Worm (Caenorhabditis elegans) whole organism, early embryonic: ENCODE data around the gene ceh-19.

Experiments
- B0310.2 ChIP-seq: sonication (generic microtip); optimal IDR thresholded peaks from 2 replicates; lab custom pipeline; 2016; ENCODE audit warnings: mild to moderate bottlenecking, missing genetic modification characterization, missing compliant biosample characterization
- F13C5.2 ChIP-seq: sonication (generic microtip); optimal IDR thresholded peaks from 2 replicates; lab custom pipeline; 2017; ENCODE audit warnings: mild to moderate bottlenecking, missing genetic modification characterization, inconsistent platforms, missing compliant biosample characterization
- aly-1 ChIP-seq: sonication (generic microtip); optimal IDR thresholded peaks from 2 replicates; lab custom pipeline; 2016; ENCODE audit warnings: missing genetic modification characterization, missing compliant biosample characterization
- ama-1 ChIP-seq: fragments of 150-350 bp; optimal IDR thresholded peaks from 2 replicates; lab custom pipeline; 2014
- ceh-13 ChIP-seq: fragments of 200-800 bp; sonication (Bioruptor generic); optimal IDR thresholded peaks from 2 replicates; lab custom pipeline; 2018; ENCODE audit warnings: mild to moderate bottlenecking, missing genetic modification characterization, missing compliant biosample characterization
- ceh-36 ChIP-seq: sonication (generic microtip); optimal IDR thresholded peaks from 2 replicates; lab custom pipeline; 2016; ENCODE audit warnings: missing genetic modification characterization, inconsistent platforms, missing compliant biosample characterization
- ets-7 ChIP-seq: sonication (generic microtip); optimal IDR thresholded peaks from 2 replicates; lab custom pipeline; 2016; ENCODE audit warnings: missing genotype, missing genetic modification characterization, missing compliant biosample characterization
- flt-1 ChIP-seq: fragments of 200-800 bp; sonication (Bioruptor generic); IDR thresholded peaks from 2 replicates; pipeline ENCODE4 v1.3.6; 2022; ENCODE audit warnings: missing genetic modification characterization, missing compliant biosample characterization
- hmbx-1 ChIP-seq: sonication (generic microtip); optimal IDR thresholded peaks from 2 replicates; lab custom pipeline; 2016; ENCODE audit warnings: mild to moderate bottlenecking, missing genetic modification characterization, missing compliant biosample characterization
- hmg-4 ChIP-seq: fragments of 200-800 bp; sonication (Bioruptor generic); optimal IDR thresholded peaks from 2 replicates; lab custom pipeline; 2018; ENCODE audit warnings: mild to moderate bottlenecking, missing genetic modification characterization, missing compliant biosample characterization
- hnd-1 ChIP-seq: sonication (generic microtip); optimal IDR thresholded peaks from 2 replicates; lab custom pipeline; 2016; ENCODE audit warnings: missing genetic modification characterization, missing compliant biosample characterization
- pes-1 ChIP-seq: fragments of 200-800 bp; sonication (Bioruptor generic); IDR thresholded peaks from 2 replicates; pipeline ENCODE4 v1.3.6; 2022; ENCODE audit warnings: missing genetic modification reagents, missing genetic modification characterization, missing compliant biosample characterization
- scrt-1 ChIP-seq: fragments of 200-800 bp; sonication (Bioruptor generic); IDR thresholded peaks from 2 replicates; pipeline ENCODE4 v1.3.6; 2022; ENCODE audit warnings: missing genetic modification characterization, missing compliant biosample characterization
- sea-1 ChIP-seq: fragments of 200-800 bp; sonication (Bioruptor generic); conservative IDR thresholded peaks from 2 replicates; pipeline ENCODE4 v1.3.6; 2022; ENCODE audit warnings: missing genetic modification characterization, missing compliant biosample characterization
- tbx-11 ChIP-seq: fragments of 200-800 bp; sonication (Bioruptor generic); IDR thresholded peaks from 2 replicates; pipeline ENCODE4 v1.3.6; 2022; ENCODE audit warnings: missing genetic modification characterization, missing compliant biosample characterization
- tbx-37 ChIP-seq: fragments of 200-800 bp; sonication (Bioruptor generic); conservative IDR thresholded peaks from 2 replicates; pipeline ENCODE4 v1.3.6; 2022; ENCODE audit warnings: missing genetic modification reagents, missing genetic modification characterization, missing compliant biosample characterization
- tra-4 ChIP-seq: sonication (generic microtip); optimal IDR thresholded peaks from 2 replicates; lab custom pipeline; 2017; ENCODE audit warnings: missing genetic modification characterization, missing compliant biosample characterization

The ceh-19 gene

ce11 chrIV:7955849-7956248, at the start of gene ceh-19:
Gene ceh-19, minus strand, starts transcription at chrIV:7955949.
- no peak for TF ChIP-seq scrt-1
- TF ChIP-seq hnd-1 (tag; lab: Kevin White, UChicago), result no peak
- no peak for TF ChIP-seq hmg-4 (GFP tag; lab: Kevin White, UChicago)
- no peak for TF ChIP-seq pes-1 (GFP tag; lab: Robert Waterston, UW)
- no peak for TF ChIP-seq B0310.2
- TF ChIP-seq tbx-11 (GFP tag; lab: Robert Waterston, UW), result no peak
- TF ChIP-seq sea-1 (GFP tag; lab: Robert Waterston, UW), result no peak
- TF ChIP-seq tra-4 (tag; lab: Kevin White, UChicago), result no peak
- no peak for TF ChIP-seq ceh-13 (GFP tag; lab: Kevin White, UChicago)

- TF ChIP-seq pes-1 (GFP tag; lab: Robert Waterston, UW), result no peak
- no peak for TF ChIP-seq scrt-1
- no peak for TF ChIP-seq ceh-36 (tag; lab: Kevin White, UChicago)
- no peak for TF ChIP-seq aly-1 (tag; lab: Kevin White, UChicago)
- no peak for TF ChIP-seq hnd-1 (tag; lab: Kevin White, UChicago)
Observed at ce11 chrIV:8005376-8005775, 49.6 kb upstream of the ceh-19 start.

ce11 chrIV:8004019-8004418, 48.3 kb upstream of the ceh-19 start, which contains the start of gene rig-4:
Gene rig-4, minus strand, starts transcription at chrIV:8004119.
- TF ChIP-seq flt-1 (GFP tag; lab: Robert Waterston, UW) (no peak), tbx-37 (GFP tag; lab: Robert Waterston, UW) (no peak), tra-4 (tag; lab: Kevin White, UChicago) (no peak), hmg-4 (GFP tag; lab: Kevin White, UChicago) (no peak), ama-1 (lab: Kevin White, UChicago) (no peak), sea-1 (GFP tag; lab: Robert Waterston, UW) (no peak), ceh-13 (GFP tag; lab: Kevin White, UChicago) (no peak), pes-1 (GFP tag; lab: Robert Waterston, UW) (no peak), tbx-11 (GFP tag; lab: Robert Waterston, UW) (no peak), hmbx-1 (no peak), ets-7 (no peak), aly-1 (tag; lab: Kevin White, UChicago) (no peak), scrt-1 (no peak), F13C5.2 (tag; lab: Kevin White, UChicago) (no peak), B0310.2 (no peak), hnd-1 (tag; lab: Kevin White, UChicago) (no peak), ceh-36 (tag; lab: Kevin White, UChicago) (no peak)

- no peak for TF ChIP-seq ama-1 (lab: Kevin White, UChicago)
- peak; percentile 53 for TF ChIP-seq ceh-36 (tag; lab: Kevin White, UChicago)
Observed at ce11 chrIV:8000763-8001162, 45.0 kb upstream of the ceh-19 start.

- TF ChIP-seq B0310.2 (no peak), pes-1 (GFP tag; lab: Robert Waterston, UW) (no peak), ceh-36 (tag; lab: Kevin White, UChicago) (no peak), hnd-1 (tag; lab: Kevin White, UChicago) (no peak), ama-1 (lab: Kevin White, UChicago) (no peak), ets-7 (no peak), tra-4 (tag; lab: Kevin White, UChicago) (no peak), hmbx-1 (no peak), ceh-13 (GFP tag; lab: Kevin White, UChicago) (no peak), tbx-11 (GFP tag; lab: Robert Waterston, UW) (no peak), scrt-1 (no peak), tbx-37 (GFP tag; lab: Robert Waterston, UW) (no peak), sea-1 (GFP tag; lab: Robert Waterston, UW) (no peak), flt-1 (GFP tag; lab: Robert Waterston, UW) (no peak), aly-1 (tag; lab: Kevin White, UChicago) (no peak), hmg-4 (GFP tag; lab: Kevin White, UChicago) (no peak), F13C5.2 (tag; lab: Kevin White, UChicago) (no peak)
Observed at ce11 chrIV:7994715-7995114, 39.0 kb upstream of the ceh-19 start.

ce11 chrIV:7988385-7988784, 32.6 kb upstream of the ceh-19 start, which contains the start of gene col-115:
Gene col-115, plus strand, starts transcription at chrIV:7988685.
- no peak for TF ChIP-seq hmg-4 (GFP tag; lab: Kevin White, UChicago)
- TF ChIP-seq flt-1 (GFP tag; lab: Robert Waterston, UW), result no peak
- no peak for TF ChIP-seq pes-1 (GFP tag; lab: Robert Waterston, UW)
- no peak for TF ChIP-seq tbx-37 (GFP tag; lab: Robert Waterston, UW)
- TF ChIP-seq B0310.2, result no peak
- no peak for TF ChIP-seq aly-1 (tag; lab: Kevin White, UChicago)
- TF ChIP-seq hnd-1 (tag; lab: Kevin White, UChicago), result no peak
- no peak for TF ChIP-seq sea-1 (GFP tag; lab: Robert Waterston, UW)

ce11 chrIV:7987083-7987482, 31.3 kb upstream of the ceh-19 start, which contains the start of gene mec-17:
Gene mec-17, minus strand, starts transcription at chrIV:7987183.
- no peak for TF ChIP-seq ama-1 (lab: Kevin White, UChicago)
- no peak for TF ChIP-seq hmg-4 (GFP tag; lab: Kevin White, UChicago)
- no peak for TF ChIP-seq ceh-13 (GFP tag; lab: Kevin White, UChicago)
- no peak for TF ChIP-seq hnd-1 (tag; lab: Kevin White, UChicago)
- no peak for TF ChIP-seq scrt-1
- no peak for TF ChIP-seq tbx-37 (GFP tag; lab: Robert Waterston, UW)
- TF ChIP-seq hmbx-1, result no peak
- no peak for TF ChIP-seq tra-4 (tag; lab: Kevin White, UChicago)
- TF ChIP-seq ets-7, result no peak

- TF ChIP-seq tbx-37 (GFP tag; lab: Robert Waterston, UW), result no peak
- TF ChIP-seq tra-4 (tag; lab: Kevin White, UChicago), result no peak
- TF ChIP-seq ets-7, result no peak
- TF ChIP-seq sea-1 (GFP tag; lab: Robert Waterston, UW), result no peak
- no peak for TF ChIP-seq F13C5.2 (tag; lab: Kevin White, UChicago)
- no peak for TF ChIP-seq B0310.2
- TF ChIP-seq scrt-1, result no peak
Observed at ce11 chrIV:7985737-7986136, 30.0 kb upstream of the ceh-19 start.
